Worm (Caenorhabditis elegans): ENCODE measurements around the gene C35B1.2.
"Not testable (repeated sequence)": the region's sequence is repeated elsewhere in the genome, so short reads cannot be mapped to it uniquely, and the experiment has no call there.

C35B1.2 gene

ce11 chrIV:4123083-4123482 is 37.1 kb downstream of the C35B1.2 start, which contains the start of gene mul-1:
Gene mul-1, minus strand, starts transcription at chrIV:4123166.
- TF ChIP-seq unc-62 (GFP tag; optimal IDR thresholded peaks at IDR 0.05) = no peak
- TF ChIP-seq zip-8 (tag; optimal IDR thresholded peaks at IDR 0.05) = no peak
- no peak for TF ChIP-seq elt-1 (tag; optimal IDR thresholded peaks at IDR 0.05; ENCODE audit: borderline replicate concordance, insufficient read depth)
- no peak for TF ChIP-seq lsy-2 (tag; optimal IDR thresholded peaks at IDR 0.05)

- not testable (repeated sequence) for TF ChIP-seq mab-5 (tag; optimal IDR thresholded peaks at IDR 0.05); ces-1 (GFP tag; optimal IDR thresholded peaks at IDR 0.05); tbx-8 (GFP tag; optimal IDR thresholded peaks at IDR 0.05)
These were observed 39.6 kb downstream of the C35B1.2 start, which contains the start of gene F49F1.7 for ce11 chrIV:4125657-4126056. Gene F49F1.7, minus strand, starts transcription at chrIV:4125757.

- TF ChIP-seq mab-5 (tag; optimal IDR thresholded peaks at IDR 0.05) = no peak
- TF ChIP-seq hlh-1 (tag; optimal IDR thresholded peaks at IDR 0.05) = no peak
- TF ChIP-seq pha-4 (tag; optimal IDR thresholded peaks at IDR 0.05) = no peak
- no peak for TF ChIP-seq ceh-83 (GFP tag; optimal IDR thresholded peaks at IDR 0.05)
- no peak for TF ChIP-seq mep-1 (tag; optimal IDR thresholded peaks at IDR 0.05)
- TF ChIP-seq unc-62 (GFP tag; optimal IDR thresholded peaks at IDR 0.05) = no peak
- TF ChIP-seq elt-1 (tag; optimal IDR thresholded peaks at IDR 0.05; ENCODE audit: borderline replicate concordance, insufficient read depth) = no peak
- TF ChIP-seq ztf-11 (tag; optimal IDR thresholded peaks at IDR 0.05) = no peak
- no peak for TF ChIP-seq cnd-1 (tag; optimal IDR thresholded peaks at IDR 0.05)
- no peak for TF ChIP-seq ces-1 (GFP tag; optimal IDR thresholded peaks at IDR 0.05)
- TF ChIP-seq nhr-237 (tag; optimal IDR thresholded peaks at IDR 0.05) = no peak
- TF ChIP-seq lin-13 (tag; optimal IDR thresholded peaks at IDR 0.05) = no peak
- TF ChIP-seq bed-3 (GFP tag; optimal IDR thresholded peaks at IDR 0.05) = no peak
- no peak for TF ChIP-seq drap-1 (GFP tag; optimal IDR thresholded peaks at IDR 0.05)
- TF ChIP-seq blmp-1 (tag; optimal IDR thresholded peaks at IDR 0.05) = no peak
- TF ChIP-seq snpc-4 (tag; optimal IDR thresholded peaks at IDR 0.05) = no peak
- no peak for TF ChIP-seq nhr-28 (tag; optimal IDR thresholded peaks at IDR 0.05)
- TF ChIP-seq elt-3 (tag; optimal IDR thresholded peaks at IDR 0.05) = no peak
- TF ChIP-seq nhr-2 (tag; optimal IDR thresholded peaks at IDR 0.05) = no peak
These were observed 49.7 kb downstream of the C35B1.2 start, which contains the start of gene F49F1.17 for ce11 chrIV:4135744-4136143. Gene F49F1.17, minus strand, starts transcription at chrIV:4135844.

DNA sequence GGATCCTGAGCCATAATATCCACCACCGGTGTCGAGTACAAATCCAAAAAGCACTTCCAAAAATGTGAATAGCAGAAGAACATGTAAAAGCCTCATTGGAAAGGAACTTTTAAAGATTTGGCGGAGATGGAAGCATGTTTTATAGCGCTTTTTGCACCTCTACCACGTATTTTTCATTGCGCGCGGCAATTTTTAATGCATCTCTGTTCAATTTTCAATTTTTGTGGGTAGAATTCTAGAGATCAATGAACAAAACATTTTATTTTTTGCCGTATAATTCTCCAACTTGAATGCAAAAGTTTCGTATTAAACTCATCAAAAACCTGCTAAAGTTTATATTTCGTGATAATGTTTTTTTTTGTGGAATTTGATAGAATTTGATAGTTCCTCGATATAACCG is 51.5 kb downstream of the C35B1.2 start, which contains the start of gene F49F1.9:
Gene F49F1.9 (minus strand): TSS at position 101 of the 400 bp plus-strand sequence.
- no peak for TF ChIP-seq pha-4 (tag; optimal IDR thresholded peaks at IDR 0.05)
- no peak for TF ChIP-seq hlh-1 (tag; optimal IDR thresholded peaks at IDR 0.05)
- no peak for TF ChIP-seq drap-1 (GFP tag; optimal IDR thresholded peaks at IDR 0.05)
- no peak for TF ChIP-seq snpc-4 (tag; optimal IDR thresholded peaks at IDR 0.05)
- no peak for TF ChIP-seq mab-5 (tag; optimal IDR thresholded peaks at IDR 0.05)
- TF ChIP-seq elt-3 (tag; optimal IDR thresholded peaks at IDR 0.05) = no peak
- no peak for TF ChIP-seq ceh-39 (tag; optimal IDR thresholded peaks at IDR 0.05)
- TF ChIP-seq nhr-76 (tag; optimal IDR thresholded peaks at IDR 0.05) = no peak
- no peak for TF ChIP-seq ztf-11 (tag; optimal IDR thresholded peaks at IDR 0.05)
- TF ChIP-seq blmp-1 (tag; optimal IDR thresholded peaks at IDR 0.05) = no peak
- TF ChIP-seq cnd-1 (tag; optimal IDR thresholded peaks at IDR 0.05) = no peak
- no peak for TF ChIP-seq sptf-1 (tag; optimal IDR thresholded peaks at IDR 0.05)
- no peak for TF ChIP-seq lin-13 (tag; optimal IDR thresholded peaks at IDR 0.05)
- no peak for TF ChIP-seq mls-2 (tag; optimal IDR thresholded peaks at IDR 0.05)

DNA sequence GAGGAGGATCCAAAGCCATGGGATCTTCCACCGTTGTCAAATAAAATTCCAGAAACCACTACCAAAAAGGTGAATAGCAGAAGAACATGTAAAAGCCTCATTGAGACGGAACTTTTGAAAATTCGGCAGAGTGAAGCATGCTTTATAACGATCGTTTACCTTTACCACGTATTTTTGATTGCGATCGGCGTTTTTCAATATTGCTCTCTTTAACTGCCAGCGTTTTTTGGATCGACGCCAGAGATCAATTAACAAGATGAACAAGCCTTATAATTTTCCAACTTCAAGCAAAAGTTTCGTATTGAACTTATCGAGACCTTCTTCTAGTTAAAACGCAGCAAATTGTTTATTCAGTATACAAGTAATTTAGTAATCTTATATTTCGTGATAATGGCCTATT is 53.0 kb downstream of the C35B1.2 start, which contains the start of gene F49F1.10:
Gene F49F1.10 (minus strand): TSS at position 101 of the 400 bp plus-strand sequence.
- TF ChIP-seq pha-4 (tag; optimal IDR thresholded peaks at IDR 0.05) = no peak
- no peak for TF ChIP-seq ceh-43 (GFP tag; optimal IDR thresholded peaks at IDR 0.05)
- TF ChIP-seq tbx-8 (GFP tag; optimal IDR thresholded peaks at IDR 0.05) = no peak
- no peak for TF ChIP-seq zip-8 (tag; optimal IDR thresholded peaks at IDR 0.05)
- no peak for TF ChIP-seq ham-2 (GFP tag; optimal IDR thresholded peaks at IDR 0.05)
- TF ChIP-seq ceh-39 (tag; optimal IDR thresholded peaks at IDR 0.05) = no peak
- TF ChIP-seq mls-2 (tag; optimal IDR thresholded peaks at IDR 0.05) = no peak
- TF ChIP-seq blmp-1 (tag; optimal IDR thresholded peaks at IDR 0.05) = no peak
- no peak for TF ChIP-seq nhr-2 (tag; optimal IDR thresholded peaks at IDR 0.05)
- TF ChIP-seq sptf-1 (tag; optimal IDR thresholded peaks at IDR 0.05) = no peak
- no peak for TF ChIP-seq ces-1 (GFP tag; optimal IDR thresholded peaks at IDR 0.05)
- TF ChIP-seq flh-1 (GFP tag; optimal IDR thresholded peaks at IDR 0.05) = no peak
- no peak for TF ChIP-seq nhr-76 (tag; optimal IDR thresholded peaks at IDR 0.05)
- TF ChIP-seq elt-3 (tag; optimal IDR thresholded peaks at IDR 0.05) = no peak
- no peak for TF ChIP-seq nhr-237 (tag; optimal IDR thresholded peaks at IDR 0.05)
- no peak for TF ChIP-seq cnd-1 (tag; optimal IDR thresholded peaks at IDR 0.05)
- TF ChIP-seq nhr-12 (tag; optimal IDR thresholded peaks at IDR 0.05) = no peak
- TF ChIP-seq lin-32 (GFP tag; optimal IDR thresholded peaks at IDR 0.05) = no peak
- TF ChIP-seq lsy-2 (tag; optimal IDR thresholded peaks at IDR 0.05) = no peak
